Worm (Caenorhabditis elegans) whole organism, L4/young adult: ENCODE measurements around the gene fipr-6.

Experiments
- W03F9.2 ChIP-seq: fragments of 150-350 bp; optimal IDR thresholded peaks from 2 replicates; lab custom pipeline; 2014; ENCODE audit warnings: missing biosample characterization, missing genetic modification characterization
- dao-5 ChIP-seq: sonication (generic microtip); optimal IDR thresholded peaks from 2 replicates; lab custom pipeline; 2016; ENCODE audit warnings: missing genotype, missing genetic modification characterization, moderate library complexity, missing compliant biosample characterization
- him-1 ChIP-seq: sonication (generic microtip); optimal IDR thresholded peaks from 2 replicates; lab custom pipeline; 2016; ENCODE audit warnings: missing genotype, missing genetic modification reagents, missing genetic modification characterization, missing compliant biosample characterization

Gene fipr-6

DNA sequence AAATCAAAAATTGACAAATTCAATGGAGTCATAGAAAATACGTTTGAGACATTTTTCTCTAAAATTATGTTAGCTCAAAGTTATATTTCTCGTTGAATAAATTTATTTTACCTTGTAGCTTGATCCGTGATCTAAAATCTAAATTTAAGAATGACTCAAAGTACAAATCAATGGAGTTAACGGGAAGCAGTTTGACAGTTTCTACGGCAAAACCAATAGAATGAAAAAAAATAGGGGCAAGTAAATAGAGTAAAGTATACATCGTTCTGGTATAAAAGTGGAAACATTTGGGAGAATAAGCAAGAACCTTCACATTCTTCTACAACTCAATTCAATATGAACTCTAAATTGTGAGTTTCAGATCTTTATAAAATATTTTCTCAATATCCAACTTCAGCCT, at the start of gene fipr-6:
fipr-6 (plus strand) TSS at position 301 of the 400 bp plus-strand sequence.
- TF ChIP-seq him-1: no peak
- TF ChIP-seq dao-5 (tag; lab: Kevin White, UChicago): no peak
- no peak for TF ChIP-seq W03F9.2 (tag; lab: Kevin White, UChicago)

DNA sequence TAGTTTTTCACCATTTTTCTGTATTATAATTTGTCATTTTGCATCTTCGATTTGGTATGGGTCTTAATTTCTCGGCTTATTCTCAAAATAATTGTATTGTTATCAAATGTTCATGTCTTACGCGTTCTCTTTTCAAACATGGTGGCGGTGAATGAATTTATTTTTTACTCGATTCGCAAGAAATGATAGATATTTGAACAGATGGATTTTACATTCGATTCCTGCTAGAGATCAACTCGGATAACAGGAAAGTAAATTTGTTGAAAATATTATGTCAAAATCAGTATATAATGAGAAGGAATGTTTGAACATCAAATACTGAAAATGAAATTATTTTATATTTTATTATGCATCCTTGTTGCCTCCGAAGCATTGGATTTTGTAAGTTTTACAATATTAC, 48.0 kb upstream of the fipr-6 start, which contains the start of gene ZK856.4:
ZK856.4 (plus strand) TSS at position 301 of the 400 bp plus-strand sequence.
- TF ChIP-seq him-1 (no peak), W03F9.2 (tag; lab: Kevin White, UChicago) (no peak), dao-5 (tag; lab: Kevin White, UChicago) (no peak)

ce11 chrV:10183810-10184209, 47.2 kb upstream of the fipr-6 start:
- TF ChIP-seq him-1 (no peak), dao-5 (tag; lab: Kevin White, UChicago) (no peak)

DNA sequence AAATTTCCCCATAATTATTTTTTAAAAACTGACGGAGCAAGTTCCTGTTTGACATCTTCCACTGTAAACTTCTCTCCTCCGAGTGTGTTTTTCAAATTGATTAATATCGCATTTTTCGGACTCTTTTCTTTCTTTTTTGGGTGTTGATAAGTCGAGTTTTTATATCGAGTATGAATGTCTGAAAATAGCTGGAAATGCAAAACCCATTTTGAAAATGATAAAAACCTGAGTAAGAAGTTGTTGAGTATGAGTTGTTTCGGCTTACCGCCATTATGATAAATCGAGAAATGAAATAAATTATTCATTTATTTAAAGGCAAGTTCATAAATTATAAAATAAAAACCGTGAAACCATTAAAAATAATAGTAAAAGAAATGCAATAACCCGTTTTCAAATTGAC, 45.3 kb upstream of the fipr-6 start, which contains the start of gene ZK856.18:
ZK856.18 (minus strand) TSS at position 289 of the 400 bp plus-strand sequence.
- TF ChIP-seq dao-5 (tag; lab: Kevin White, UChicago) (no peak), W03F9.2 (tag; lab: Kevin White, UChicago) (no peak), him-1 (no peak)

- TF ChIP-seq dao-5 (tag; lab: Kevin White, UChicago) (no peak), him-1 (no peak), W03F9.2 (tag; lab: Kevin White, UChicago) (no peak)
These were observed 40.9 kb upstream of the fipr-6 start, which contains the start of gene ZK856.5 for ce11 chrV:10190081-10190556. ZK856.5 (minus strand) TSS chrV:10190131.

ce11 chrV:10191242-10191641, 39.8 kb upstream of the fipr-6 start:
- TF ChIP-seq W03F9.2 (tag; lab: Kevin White, UChicago): no peak
- no peak for TF ChIP-seq dao-5 (tag; lab: Kevin White, UChicago)
- no peak for TF ChIP-seq him-1

DNA sequence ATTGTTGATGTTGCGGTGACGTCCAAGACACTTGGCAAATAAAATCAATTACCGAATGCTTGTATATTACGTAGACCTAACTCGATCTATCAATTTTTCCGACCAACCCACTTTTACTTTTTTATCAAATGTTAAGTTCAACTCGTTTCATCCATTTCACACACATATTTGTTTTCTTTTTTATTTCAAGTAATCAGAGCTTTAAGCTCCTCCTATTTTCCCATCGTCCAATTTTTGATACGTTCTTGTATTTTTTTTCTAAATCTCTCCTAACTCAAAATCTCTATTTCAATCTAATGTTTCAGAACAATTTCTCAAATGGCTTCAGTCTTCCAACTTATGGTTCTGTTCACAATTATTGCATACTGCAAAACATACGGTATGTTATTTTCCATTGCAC, 32.6 kb upstream of the fipr-6 start, which contains the start of gene ZK856.6:
ZK856.6 (plus strand) TSS at position 301 of the 400 bp plus-strand sequence.
- TF ChIP-seq dao-5 (tag; lab: Kevin White, UChicago) (no peak), W03F9.2 (tag; lab: Kevin White, UChicago) (no peak), him-1 (no peak)

- TF ChIP-seq him-1 (no peak), W03F9.2 (tag; lab: Kevin White, UChicago) (no peak), dao-5 (tag; lab: Kevin White, UChicago) (no peak)
These were observed 29.1 kb upstream of the fipr-6 start, which contains the start of gene ZK856.7 for ce11 chrV:10201913-10202312. ZK856.7 (plus strand) TSS chrV:10202098.

DNA sequence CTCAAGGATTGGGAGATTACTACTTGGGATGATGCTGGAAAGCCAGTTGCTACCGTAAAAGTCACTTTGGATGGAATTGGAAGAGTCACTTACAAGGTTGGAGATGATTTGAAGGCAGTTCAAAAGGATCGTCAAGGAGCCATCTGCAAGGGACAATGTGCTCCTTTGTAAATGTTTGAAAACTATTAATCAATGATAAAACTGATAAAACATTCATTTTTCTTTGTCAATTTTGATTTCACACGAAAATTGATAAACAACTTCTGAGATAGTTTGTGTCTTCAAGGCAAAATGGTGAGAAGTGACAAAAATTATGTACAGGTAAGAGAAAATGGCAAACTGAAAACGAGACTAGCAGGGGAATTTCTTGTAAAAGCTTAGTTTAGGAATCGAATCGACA, 28.7 kb upstream of the fipr-6 start:
- no peak for TF ChIP-seq dao-5 (tag; lab: Kevin White, UChicago)
- TF ChIP-seq W03F9.2 (tag; lab: Kevin White, UChicago): no peak
- TF ChIP-seq him-1: no peak

ce11 chrV:10203435-10204009, 27.5 kb upstream of the fipr-6 start, which contains the start of gene chpf-1:
chpf-1 (minus strand) TSS chrV:10203485.
- TF ChIP-seq him-1: no peak
- no peak for TF ChIP-seq dao-5 (tag; lab: Kevin White, UChicago)
- no peak for TF ChIP-seq W03F9.2 (tag; lab: Kevin White, UChicago)

ce11 chrV:10204863-10205338, 26.1 kb upstream of the fipr-6 start, which contains the start of the genes ZK856.19 and ZK856.11:
ZK856.19 (minus strand) TSS chrV:10204913.
ZK856.11 (minus strand) TSS chrV:10204938.
- TF ChIP-seq W03F9.2 (tag; lab: Kevin White, UChicago) (peak; percentile 58), him-1 (no peak)

DNA sequence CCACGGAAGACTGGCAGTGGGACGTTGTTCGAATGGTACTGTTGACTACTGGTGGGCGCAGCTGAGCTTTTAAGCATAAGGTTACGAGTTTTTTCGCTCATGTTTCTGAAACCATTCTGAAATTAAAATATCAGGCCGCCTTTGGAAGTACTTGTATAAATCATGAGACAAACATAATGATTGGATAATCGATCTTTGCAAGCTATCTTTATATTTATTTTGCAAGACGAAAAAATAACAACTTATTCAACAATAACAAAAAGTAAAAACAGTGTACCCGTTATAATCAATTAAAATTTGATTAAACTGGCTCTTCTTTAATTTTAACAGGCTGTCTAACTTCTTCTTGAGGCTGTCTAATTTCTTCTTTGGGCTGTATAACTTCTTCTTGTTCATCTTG, 25.5 kb upstream of the fipr-6 start, which contains the start of gene ZK856.16:
ZK856.16 (minus strand) TSS at position 101 of the 400 bp plus-strand sequence.
- no peak for TF ChIP-seq W03F9.2 (tag; lab: Kevin White, UChicago)
- TF ChIP-seq dao-5 (tag; lab: Kevin White, UChicago): no peak
- no peak for TF ChIP-seq him-1

DNA sequence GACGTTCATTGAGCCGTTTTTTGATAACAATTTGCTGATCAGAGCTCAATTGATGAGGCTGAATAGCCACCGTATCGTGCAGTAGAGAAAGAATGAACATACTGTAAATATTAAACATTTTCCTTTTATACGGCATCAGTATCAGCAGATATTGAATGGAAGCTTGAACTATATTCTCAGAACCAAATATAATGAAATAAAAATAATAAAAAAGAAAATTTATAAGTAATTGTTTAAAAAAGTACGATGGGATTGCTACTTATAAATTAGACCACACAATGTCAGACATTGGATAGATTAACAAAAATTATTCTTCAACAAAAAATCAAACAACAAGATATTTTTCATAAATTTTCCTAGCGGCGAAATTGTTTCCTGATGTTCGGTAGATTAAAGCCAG, 24.5 kb upstream of the fipr-6 start, which contains the start of gene rpc-25:
rpc-25 (minus strand) TSS at position 101 of the 400 bp plus-strand sequence.
- TF ChIP-seq him-1 (no peak), dao-5 (tag; lab: Kevin White, UChicago) (no peak), W03F9.2 (tag; lab: Kevin White, UChicago) (no peak)

ce11 chrV:10210244-10210643, 20.8 kb upstream of the fipr-6 start, which contains the start of gene tftc-3:
tftc-3 (minus strand) TSS chrV:10210344.
- TF ChIP-seq him-1 (no peak), dao-5 (tag; lab: Kevin White, UChicago) (no peak), W03F9.2 (tag; lab: Kevin White, UChicago) (no peak)
